Worm (Caenorhabditis elegans) whole organism, L4/young adult: Measurements from ENCODE around the gene C27A7.6.

Experiments
- W03F9.2 ChIP-seq: fragments of 150-350 bp; optimal IDR thresholded peaks from 2 replicates; lab custom pipeline; 2014; ENCODE audit warnings: missing biosample characterization, missing genetic modification characterization
- dao-5 ChIP-seq: sonication (generic microtip); optimal IDR thresholded peaks from 2 replicates; lab custom pipeline; 2016; ENCODE audit warnings: missing genotype, missing genetic modification characterization, moderate library complexity, missing compliant biosample characterization
- him-1 ChIP-seq: sonication (generic microtip); optimal IDR thresholded peaks from 2 replicates; lab custom pipeline; 2016; ENCODE audit warnings: missing genotype, missing genetic modification reagents, missing genetic modification characterization, missing compliant biosample characterization

- TF ChIP-seq him-1 (tag; lab: Kevin White, UChicago), result no peak
- TF ChIP-seq W03F9.2 (tag; lab: Kevin White, UChicago), result no peak
- no peak for TF ChIP-seq dao-5
Measured at ce11 chrV:12095865-12096264, 34.7 kb downstream of the C27A7.6 start, which contains the start of gene nhr-207.
